Fruit fly (Drosophila melanogaster) whole organism, prepupa: Measurements from ENCODE around the gene CG31780.
"Not testable (repeated sequence)": the region's sequence is repeated elsewhere in the genome, so short reads cannot be mapped to it uniquely, and the experiment has no call there.

Experiments
- CG31627 ChIP-seq: fragments of 200-800 bp; sonication (Bioruptor generic); optimal IDR thresholded peaks from 3 replicates; lab custom pipeline; 2016; ENCODE audit warnings: missing biosample characterization, missing genetic modification characterization
- CG34406 ChIP-seq: fragments of 200-800 bp; sonication (Bioruptor generic); optimal IDR thresholded peaks from 3 replicates; lab custom pipeline; 2016; ENCODE audit warnings: missing biosample characterization, missing genetic modification characterization
- CG7368 ChIP-seq: fragments of 200-800 bp; sonication (Bioruptor generic); optimal IDR thresholded peaks from 3 replicates; lab custom pipeline; 2016; ENCODE audit warnings: missing biosample characterization, missing genetic modification characterization
- Eip75B ChIP-seq: fragments of 200-800 bp; sonication (Bioruptor generic); optimal IDR thresholded peaks from 3 replicates; lab custom pipeline; 2016; ENCODE audit warnings: missing biosample characterization, missing genetic modification characterization
- eg ChIP-seq: fragments of 200-800 bp; sonication (Bioruptor generic); IDR thresholded peaks from 3 replicates; pipeline ENCODE4 v1.3.6; 2022; ENCODE audit warnings: missing biosample characterization, missing genetic modification characterization

- not testable (repeated sequence) for TF ChIP-seq CG7368 (GFP tag; lab: Kevin White, UChicago); eg (GFP tag; lab: Robert Waterston, UW); CG31627 (GFP tag; lab: Kevin White, UChicago); CG34406 (GFP tag; lab: Kevin White, UChicago); Eip75B (GFP tag; lab: Kevin White, UChicago)
These were observed 35.1 kb upstream of the CG31780 start, which contains the start of gene CG18477 for dm6 chr2L:15660741-15661140.
